Fruit fly (Drosophila melanogaster) whole organism, adult: ENCODE measurements around the gene Tsr1.
A peak's percentile ranks its signal among the peaks of the same experiment; 100 is the strongest.

ENCODE experiments used
- CG11617 ChIP-seq: fragments of 200-800 bp; sonication (Bioruptor generic); optimal IDR thresholded peaks from 2 replicates; lab custom pipeline; 2017; ENCODE audit warnings: mild to moderate bottlenecking, missing biosample characterization, missing genetic modification reagents, missing genetic modification characterization
- CG12768 ChIP-seq: fragments of 200-800 bp; sonication (Bioruptor generic); optimal IDR thresholded peaks from 2 replicates; lab custom pipeline; 2017; ENCODE audit warnings: missing biosample characterization, missing genetic modification characterization, mild to moderate bottlenecking, moderate library complexity, missing genetic modification reagents
- CG14711 ChIP-seq: fragments of 200-800 bp; sonication (Bioruptor generic); optimal IDR thresholded peaks from 2 replicates; lab custom pipeline; 2018; ENCODE audit warnings: missing biosample characterization, mild to moderate bottlenecking, missing genetic modification characterization, moderate library complexity
- CG1620 ChIP-seq: fragments of 200-800 bp; sonication (Bioruptor generic); optimal IDR thresholded peaks from 2 replicates; lab custom pipeline; 2016; ENCODE audit warnings: missing biosample characterization, missing genetic modification characterization
- CG33017 ChIP-seq: fragments of 200-800 bp; sonication (Bioruptor generic); optimal IDR thresholded peaks from 2 replicates; lab custom pipeline; 2018; ENCODE audit warnings: missing biosample characterization, mild to moderate bottlenecking, missing genetic modification characterization, moderate library complexity
- CG5204 ChIP-seq: fragments of 200-800 bp; sonication (Bioruptor generic); optimal IDR thresholded peaks from 2 replicates; lab custom pipeline; 2016; ENCODE audit warnings: missing biosample characterization, missing genetic modification characterization
- CG7045 ChIP-seq: fragments of 200-800 bp; sonication (Bioruptor generic); optimal IDR thresholded peaks from 2 replicates; lab custom pipeline; 2017; ENCODE audit warnings: missing biosample characterization, mild to moderate bottlenecking, missing genetic modification characterization
- CG7101 ChIP-seq: fragments of 200-800 bp; sonication (Bioruptor generic); optimal IDR thresholded peaks from 2 replicates; lab custom pipeline; 2018; ENCODE audit warnings: missing biosample characterization, mild to moderate bottlenecking, missing genetic modification characterization, moderate library complexity
- Clk ChIP-seq: fragments of 200-800 bp; sonication (Bioruptor generic); optimal IDR thresholded peaks from 2 replicates; lab custom pipeline; 2017; ENCODE audit warnings: missing biosample characterization, missing genetic modification characterization
- Crg-1 ChIP-seq: fragments of 200-800 bp; sonication (Bioruptor generic); optimal IDR thresholded peaks from 2 replicates; lab custom pipeline; 2016; ENCODE audit warnings: missing biosample characterization, missing genetic modification characterization
- Hr96 ChIP-seq: fragments of 200-800 bp; sonication (Bioruptor generic); optimal IDR thresholded peaks from 2 replicates; lab custom pipeline; 2016; ENCODE audit warnings: missing biosample characterization, missing genetic modification characterization
- Mnt ChIP-seq: fragments of 200-800 bp; sonication (Bioruptor generic); optimal IDR thresholded peaks from 2 replicates; lab custom pipeline; 2016; ENCODE audit warnings: missing biosample characterization, mild to moderate bottlenecking, missing genetic modification characterization
- bab1 ChIP-seq: fragments of 200-800 bp; sonication (Bioruptor generic); optimal IDR thresholded peaks from 3 replicates; lab custom pipeline; 2019; ENCODE audit warnings: missing biosample characterization, mild to moderate bottlenecking, missing genetic modification characterization, moderate library complexity
- cic ChIP-seq: fragments of 200-800 bp; sonication (Bioruptor generic); optimal IDR thresholded peaks from 2 replicates; lab custom pipeline; 2017; ENCODE audit warnings: missing biosample characterization, mild to moderate bottlenecking, missing genetic modification characterization, moderate library complexity
- cnc ChIP-seq, 2 experiments: fragments of >200 bp; optimal IDR thresholded peaks; 2 replicates each; lab custom pipeline; 2017
- kay ChIP-seq: fragments of 200-800 bp; sonication (Bioruptor generic); peaks from one replicate; lab custom pipeline; 2016; ENCODE audit warnings: missing biosample characterization, missing genetic modification characterization, borderline replicate concordance
- ovo ChIP-seq: fragments of 200-800 bp; sonication (Bioruptor generic); optimal IDR thresholded peaks from 2 replicates; lab custom pipeline; 2016; ENCODE audit warnings: missing biosample characterization, missing genetic modification characterization
- pad ChIP-seq: fragments of 200-800 bp; sonication (Bioruptor generic); optimal IDR thresholded peaks from 3 replicates; lab custom pipeline; 2017; ENCODE audit warnings: missing biosample characterization, missing genetic modification characterization, mild to moderate bottlenecking, moderate library complexity, missing genetic modification reagents
- tj ChIP-seq: fragments of 200-800 bp; sonication (Bioruptor generic); optimal IDR thresholded peaks from 3 replicates; lab custom pipeline; 2017; ENCODE audit warnings: missing biosample characterization, mild to moderate bottlenecking, missing genetic modification characterization, moderate library complexity
- toe ChIP-seq: fragments of 200-800 bp; sonication (Bioruptor generic); optimal IDR thresholded peaks from 2 replicates; lab custom pipeline; 2016; ENCODE audit warnings: missing biosample characterization, missing genetic modification characterization

Gene Tsr1

dm6 chr3L:21334999-21335631, at the start of gene Tsr1:
Tsr1 (plus strand) TSS chr3L:21335215.
- TF ChIP-seq toe (GFP tag; lab: Kevin White, UChicago), result no peak
- peak; percentile 97 for TF ChIP-seq Mnt (GFP tag; lab: Kevin White, UChicago)

- peak; percentile 73 for TF ChIP-seq tj (GFP tag; lab: Kevin White, UChicago)
- TF ChIP-seq CG12768 (GFP tag; lab: Kevin White, UChicago), result no peak
- peak; percentile 66 for TF ChIP-seq Hr96 (GFP tag; lab: Kevin White, UChicago)
- peak; percentile 77 for TF ChIP-seq toe (GFP tag; lab: Kevin White, UChicago)
- TF ChIP-seq cic, result no peak
- TF ChIP-seq CG7101, result peak; percentile 70
- TF ChIP-seq bab1, result peak; percentile 97
- peak; percentile 84 for TF ChIP-seq CG11617 (GFP tag; lab: Kevin White, UChicago)
- peak; percentile 84 for TF ChIP-seq CG1620 (GFP tag; lab: Kevin White, UChicago)
- peak; percentile 58 for TF ChIP-seq CG14711 (tag; lab: Kevin White, UChicago)
- peak; percentile 77 for TF ChIP-seq Mnt (GFP tag; lab: Kevin White, UChicago)
- peak; percentile 65 for TF ChIP-seq Clk (GFP tag; lab: Kevin White, UChicago)
- TF ChIP-seq pad (GFP tag; lab: Kevin White, UChicago), result peak; percentile 77
- no peak for TF ChIP-seq kay
- peak; percentile 46 for TF ChIP-seq CG33017 (tag; lab: Kevin White, UChicago)
- peak; percentile 50 for TF ChIP-seq Crg-1 (GFP tag; lab: Kevin White, UChicago)
- TF ChIP-seq CG7045 (GFP tag; lab: Kevin White, UChicago), result peak; percentile 70
- TF ChIP-seq cnc (optimal IDR thresholded peaks at IDR 0.05; lab: Kevin White, UChicago), result no peak
- peak; percentile 58 for TF ChIP-seq ovo (GFP tag; lab: Kevin White, UChicago)
- TF ChIP-seq CG5204 (GFP tag; lab: Kevin White, UChicago), result no peak
Observed at dm6 chr3L:21285639-21286338, 49.2 kb upstream of the Tsr1 start, which contains the start of the genes CG12974 and pzg. CG12974 (minus strand) TSS chr3L:21285962. pzg (plus strand) TSS chr3L:21286099.

- TF ChIP-seq tj (GFP tag; lab: Kevin White, UChicago) (no peak), CG12768 (GFP tag; lab: Kevin White, UChicago) (no peak), toe (GFP tag; lab: Kevin White, UChicago) (no peak)
Observed at dm6 chr3L:21290336-21290735, 44.7 kb upstream of the Tsr1 start.

dm6 chr3L:21291055-21291454, 44.0 kb upstream of the Tsr1 start:
- TF ChIP-seq cnc (optimal IDR thresholded peaks at IDR 0.05; lab: Kevin White, UChicago) (no peak), CG14711 (tag; lab: Kevin White, UChicago) (no peak), bab1 (no peak), CG1620 (GFP tag; lab: Kevin White, UChicago) (no peak), CG12768 (GFP tag; lab: Kevin White, UChicago) (no peak), cic (no peak), CG7101 (no peak), CG33017 (tag; lab: Kevin White, UChicago) (no peak), tj (GFP tag; lab: Kevin White, UChicago) (no peak), Clk (GFP tag; lab: Kevin White, UChicago) (no peak), Crg-1 (GFP tag; lab: Kevin White, UChicago) (no peak), Mnt (GFP tag; lab: Kevin White, UChicago) (no peak)

dm6 chr3L:21292700-21293099, 42.3 kb upstream of the Tsr1 start, which contains the start of gene Cpr78Ca:
Cpr78Ca (minus strand) TSS chr3L:21292800.
- TF ChIP-seq toe (GFP tag; lab: Kevin White, UChicago) (no peak), CG7045 (GFP tag; lab: Kevin White, UChicago) (no peak), Crg-1 (GFP tag; lab: Kevin White, UChicago) (no peak), CG5204 (GFP tag; lab: Kevin White, UChicago) (no peak), Hr96 (GFP tag; lab: Kevin White, UChicago) (no peak), pad (GFP tag; lab: Kevin White, UChicago) (no peak), bab1 (no peak), Mnt (GFP tag; lab: Kevin White, UChicago) (no peak), ovo (GFP tag; lab: Kevin White, UChicago) (no peak), cnc (optimal IDR thresholded peaks at IDR 0.05; lab: Kevin White, UChicago) (no peak), CG14711 (tag; lab: Kevin White, UChicago) (no peak), CG1620 (GFP tag; lab: Kevin White, UChicago) (no peak), kay (no peak), Clk (GFP tag; lab: Kevin White, UChicago) (no peak)

- TF ChIP-seq pad (GFP tag; lab: Kevin White, UChicago), result no peak
- no peak for TF ChIP-seq ovo (GFP tag; lab: Kevin White, UChicago)
- no peak for TF ChIP-seq kay
- TF ChIP-seq CG5204 (GFP tag; lab: Kevin White, UChicago), result no peak
- no peak for TF ChIP-seq CG14711 (tag; lab: Kevin White, UChicago)
Observed at dm6 chr3L:21294202-21294601, 40.8 kb upstream of the Tsr1 start, which contains the start of gene Cpr78Cb. Cpr78Cb (plus strand) TSS chr3L:21294492.
